Fruit fly (Drosophila melanogaster): ENCODE results near the gene CG34313.
A peak's percentile ranks its signal among the peaks of the same experiment; 100 is the strongest.

Gene CG34313

dm6 chr2L:16839665-16840064 is 39.7 kb upstream of the CG34313 start:
- TF ChIP-seq Jra (GFP tag; optimal IDR thresholded peaks at IDR 0.05) (no peak), dmrt93B (GFP tag; optimal IDR thresholded peaks at IDR 0.05) (no peak), Mio (GFP tag; optimal IDR thresholded peaks at IDR 0.05) (no peak), GATAd (GFP tag; optimal IDR thresholded peaks at IDR 0.05) (no peak), woc (GFP tag; optimal IDR thresholded peaks at IDR 0.05) (no peak), jim (GFP tag; optimal IDR thresholded peaks at IDR 0.05) (no peak), usp (GFP tag; optimal IDR thresholded peaks at IDR 0.05) (no peak), Myc (optimal IDR thresholded peaks at IDR 0.05) (no peak), Hr83 (GFP tag; optimal IDR thresholded peaks at IDR 0.05; ENCODE audit: poor library complexity, severe bottlenecking) (no peak), Hr78 (GFP tag; optimal IDR thresholded peaks at IDR 0.05) (no peak), sv (GFP tag; optimal IDR thresholded peaks at IDR 0.05) (no peak)

- no peak for TF ChIP-seq tai (GFP tag; optimal IDR thresholded peaks at IDR 0.05)
- TF ChIP-seq Sp1 (GFP tag; optimal IDR thresholded peaks at IDR 0.05) = no peak
- no peak for TF ChIP-seq dsf (GFP tag; optimal IDR thresholded peaks at IDR 0.05; ENCODE audit: borderline replicate concordance)
- no peak for TF ChIP-seq jim (GFP tag; optimal IDR thresholded peaks at IDR 0.05)
- TF ChIP-seq br (GFP tag; optimal IDR thresholded peaks at IDR 0.05) = no peak
- no peak for TF ChIP-seq Abd-B (GFP tag; optimal IDR thresholded peaks at IDR 0.05)
- peak; percentile 47 for TF ChIP-seq woc (GFP tag; optimal IDR thresholded peaks at IDR 0.05)
- no peak for TF ChIP-seq GATAd (GFP tag; optimal IDR thresholded peaks at IDR 0.05)
- peak; percentile 45 for TF ChIP-seq OdsH (GFP tag; optimal IDR thresholded peaks at IDR 0.05)
- no peak for TF ChIP-seq lola (GFP tag; optimal IDR thresholded peaks at IDR 0.05)
- TF ChIP-seq Mio (GFP tag; optimal IDR thresholded peaks at IDR 0.05) = no peak
- TF ChIP-seq Hr78 (GFP tag; optimal IDR thresholded peaks at IDR 0.05) = no peak
- no peak for TF ChIP-seq CG32264 (GFP tag; optimal IDR thresholded peaks at IDR 0.05)
- no peak for TF ChIP-seq CrebA (GFP tag; optimal IDR thresholded peaks at IDR 0.05; ENCODE audit: borderline replicate concordance)
- no peak for TF ChIP-seq h (GFP tag; optimal IDR thresholded peaks at IDR 0.05)
- no peak for TF ChIP-seq Dif (GFP tag; optimal IDR thresholded peaks at IDR 0.05; ENCODE audit: partially characterized antibody)
- TF ChIP-seq fru (GFP tag; optimal IDR thresholded peaks at IDR 0.05) = peak; percentile 27
- no peak for TF ChIP-seq ey (GFP tag; optimal IDR thresholded peaks at IDR 0.05)
- TF ChIP-seq Rel (GFP tag; optimal IDR thresholded peaks at IDR 0.05) = no peak
- TF ChIP-seq Rel (tag; optimal IDR thresholded peaks at IDR 0.05) = no peak
These were observed 36.8 kb upstream of the CG34313 start for dm6 chr2L:16842505-16842904.

dm6 chr2L:16843336-16843735 is 36.0 kb upstream of the CG34313 start:
- TF ChIP-seq CG32264 (GFP tag; optimal IDR thresholded peaks at IDR 0.05) = no peak
- peak; percentile 20 for TF ChIP-seq fru (GFP tag; optimal IDR thresholded peaks at IDR 0.05)
- TF ChIP-seq h (GFP tag; optimal IDR thresholded peaks at IDR 0.05) = peak; percentile 13
- peak in 1 of 2 experiments; percentile 6 for TF ChIP-seq foxo (GFP tag; optimal IDR thresholded peaks at IDR 0.05)

- no peak for TF ChIP-seq usp (GFP tag; optimal IDR thresholded peaks at IDR 0.05)
- TF ChIP-seq CG32264 (GFP tag; optimal IDR thresholded peaks at IDR 0.05) = no peak
- no peak for TF ChIP-seq foxo (GFP tag; optimal IDR thresholded peaks at IDR 0.05)
- no peak for TF ChIP-seq CrebA (GFP tag; optimal IDR thresholded peaks at IDR 0.05; ENCODE audit: borderline replicate concordance)
- no peak for TF ChIP-seq pan (optimal IDR thresholded peaks at IDR 0.05)
- TF ChIP-seq dmrt93B (GFP tag; optimal IDR thresholded peaks at IDR 0.05) = no peak
- no peak for TF ChIP-seq N (GFP tag; optimal IDR thresholded peaks at IDR 0.05)
- no peak for TF ChIP-seq woc (GFP tag; optimal IDR thresholded peaks at IDR 0.05)
- TF ChIP-seq Rel (GFP tag; optimal IDR thresholded peaks at IDR 0.05) = no peak
- TF ChIP-seq Rel (tag; optimal IDR thresholded peaks at IDR 0.05) = no peak
- no peak for TF ChIP-seq br (GFP tag; optimal IDR thresholded peaks at IDR 0.05)
- no peak for TF ChIP-seq Sp1 (GFP tag; optimal IDR thresholded peaks at IDR 0.05)
- TF ChIP-seq h (GFP tag; optimal IDR thresholded peaks at IDR 0.05) = no peak
- TF ChIP-seq sv (GFP tag; optimal IDR thresholded peaks at IDR 0.05) = no peak
- TF ChIP-seq Jra (GFP tag; optimal IDR thresholded peaks at IDR 0.05) = no peak
These were observed 34.1 kb upstream of the CG34313 start for dm6 chr2L:16845179-16845578.

dm6 chr2L:16846742-16847346 is 32.5 kb upstream of the CG34313 start:
- TF ChIP-seq brk (GFP tag; optimal IDR thresholded peaks at IDR 0.05) = no peak
- no peak for TF ChIP-seq usp (GFP tag; optimal IDR thresholded peaks at IDR 0.05)
- TF ChIP-seq tai (GFP tag; optimal IDR thresholded peaks at IDR 0.05) = no peak
- TF ChIP-seq Jra (GFP tag; optimal IDR thresholded peaks at IDR 0.05) = no peak
- no peak for TF ChIP-seq Hnf4 (GFP tag; optimal IDR thresholded peaks at IDR 0.05)
- TF ChIP-seq Hr83 (GFP tag; optimal IDR thresholded peaks at IDR 0.05; ENCODE audit: poor library complexity, severe bottlenecking) = no peak
- no peak for TF ChIP-seq Myc (optimal IDR thresholded peaks at IDR 0.05)

All from whole organism, wandering third instar larva.